Worm (Caenorhabditis elegans): ENCODE results near the gene sre-44.

The sre-44 gene

ce11 chrII:13954077-13954476 is 4.7 kb downstream of the sre-44 start (continued):
- TF ChIP-seq F33H1.4 (GFP tag; IDR thresholded peaks at IDR 0.05) (no peak), mel-28 (tag; optimal IDR thresholded peaks at IDR 0.05; ENCODE audit: borderline replicate concordance) (no peak), ztf-22 (GFP tag; optimal IDR thresholded peaks at IDR 0.05) (no peak), sptf-2 (GFP tag; optimal IDR thresholded peaks at IDR 0.05) (no peak), tlf-1 (GFP tag; optimal IDR thresholded peaks at IDR 0.05) (no peak), hmg-20 (GFP tag; IDR thresholded peaks at IDR 0.05) (no peak), fkh-3 (tag; optimal IDR thresholded peaks at IDR 0.05) (no peak), rec-8 (tag; optimal IDR thresholded peaks at IDR 0.05) (no peak), Y67H2A.10 (GFP tag; conservative IDR thresholded peaks at IDR 0.05) (no peak), xnd-1 (tag; optimal IDR thresholded peaks at IDR 0.05) (no peak), Y53F4B.3 (GFP tag; IDR thresholded peaks at IDR 0.05) (no peak), T26A5.8 (tag; optimal IDR thresholded peaks at IDR 0.05) (no peak), nhr-90 (tag; optimal IDR thresholded peaks at IDR 0.05) (no peak), snpc-1.1 (tag; optimal IDR thresholded peaks at IDR 0.05; ENCODE audit: insufficient read depth) (no peak), lin-40 (tag; optimal IDR thresholded peaks at IDR 0.05) (peak; percentile 50), egl-18 (GFP tag; IDR thresholded peaks at IDR 0.05) (no peak), somi-1 (GFP tag; optimal IDR thresholded peaks at IDR 0.05) (no peak), snpc-4 (GFP tag; optimal IDR thresholded peaks at IDR 0.05) (no peak), snpc-4 (tag; optimal IDR thresholded peaks at IDR 0.05) (peak in 2 of 4 experiments; percentile 48 to 61), F23B12.7 (tag; optimal IDR thresholded peaks at IDR 0.05; ENCODE audit: insufficient read depth) (no peak), dox-1 (GFP tag; IDR thresholded peaks at IDR 0.05) (peak; percentile 42), F37B4.10 (GFP tag; IDR thresholded peaks at IDR 0.05) (no peak), K12H6.12 (tag; optimal IDR thresholded peaks at IDR 0.05) (no peak), cebp-1 (GFP tag; IDR thresholded peaks at IDR 0.05) (no peak), cebp-1 (tag; optimal IDR thresholded peaks at IDR 0.05) (peak; percentile 34), B0019.2 (GFP tag; conservative IDR thresholded peaks at IDR 0.05) (no peak), him-1 (tag; optimal IDR thresholded peaks at IDR 0.05) (no peak), nfya-1 (tag; optimal IDR thresholded peaks at IDR 0.05; ENCODE audit: borderline replicate concordance, insufficient read depth) (no peak), F57C9.4 (tag; optimal IDR thresholded peaks at IDR 0.05) (no peak), nhr-80 (tag; optimal IDR thresholded peaks at IDR 0.05) (peak; percentile 86), F22D6.2 (tag; optimal IDR thresholded peaks at IDR 0.05) (no peak), sdz-38 (tag; optimal IDR thresholded peaks at IDR 0.05) (no peak), tbx-9 (tag; optimal IDR thresholded peaks at IDR 0.05; ENCODE audit: borderline replicate concordance) (no peak), C17E4.6 (GFP tag; IDR thresholded peaks at IDR 0.05) (no peak)

- no peak for TF ChIP-seq F55B11.4 (tag; optimal IDR thresholded peaks at IDR 0.05; ENCODE audit: borderline replicate concordance, insufficient read depth)
- peak; percentile 22 for TF ChIP-seq nhr-80 (tag; optimal IDR thresholded peaks at IDR 0.05)
- TF ChIP-seq F49E8.2 (tag; optimal IDR thresholded peaks at IDR 0.05; ENCODE audit: insufficient read depth), result no peak
These were observed 5.6 kb downstream of the sre-44 start for ce11 chrII:13954979-13955378.

- no peak for TF ChIP-seq ztf-25 (GFP tag; IDR thresholded peaks at IDR 0.05)
- TF ChIP-seq ztf-22 (GFP tag; optimal IDR thresholded peaks at IDR 0.05), result peak; percentile 40
- no peak for TF ChIP-seq sdz-38 (tag; optimal IDR thresholded peaks at IDR 0.05)
- no peak for TF ChIP-seq nfya-1 (tag; optimal IDR thresholded peaks at IDR 0.05; ENCODE audit: borderline replicate concordance, insufficient read depth)
- TF ChIP-seq ztf-28 (GFP tag; IDR thresholded peaks at IDR 0.05), result no peak
- no peak for TF ChIP-seq somi-1 (GFP tag; optimal IDR thresholded peaks at IDR 0.05)
- TF ChIP-seq snpc-4 (GFP tag; optimal IDR thresholded peaks at IDR 0.05), result no peak
- no peak for TF ChIP-seq snpc-4 (tag; optimal IDR thresholded peaks at IDR 0.05)
- TF ChIP-seq madf-3 (GFP tag; IDR thresholded peaks at IDR 0.05), result no peak
- TF ChIP-seq lin-35 (GFP tag; optimal IDR thresholded peaks at IDR 0.05), result no peak
- no peak for TF ChIP-seq ama-1 (optimal IDR thresholded peaks at IDR 0.05)
- no peak for TF ChIP-seq ama-1 (GFP tag; optimal IDR thresholded peaks at IDR 0.05)
- TF ChIP-seq ekl-4 (GFP tag; IDR thresholded peaks at IDR 0.05), result no peak
- TF ChIP-seq tbp1 (GFP tag; optimal IDR thresholded peaks at IDR 0.05), result peak; percentile 18
- TF ChIP-seq cebp-1 (GFP tag; IDR thresholded peaks at IDR 0.05), result peak; percentile 40; the same call in 1 of the 2 replicates
- peak; percentile 48 for TF ChIP-seq cebp-1 (tag; optimal IDR thresholded peaks at IDR 0.05)
- TF ChIP-seq nfya-2 (GFP tag; IDR thresholded peaks at IDR 0.05), result no peak
- TF ChIP-seq snpc-3.4 (tag; optimal IDR thresholded peaks at IDR 0.05), result no peak
These were observed 7.1 kb downstream of the sre-44 start for ce11 chrII:13956529-13956928.

All from whole organism, young adult.